Fruit fly (Drosophila melanogaster): ENCODE data around the gene CG8191.

dm6 chrX:15738890-15739550, 7.0 kb downstream of the CG8191 start, which contains the start of the genes CG11679 and CG8206:
- TF ChIP-seq CG8478 (optimal IDR thresholded peaks at IDR 0.05): no peak
- no peak for TF ChIP-seq CTCF (optimal IDR thresholded peaks at IDR 0.05)
